Fruit fly (Drosophila melanogaster) whole organism, embryonic: Measurements from ENCODE around the gene CG18281.

Source experiments
- Ada2b ChIP-seq: fragments of 200-800 bp; sonication (Bioruptor generic); IDR thresholded peaks from 2 replicates; pipeline ENCODE4 v1.3.6; 2022; ENCODE audit warnings: missing biosample characterization, missing genetic modification characterization
- CG10267 ChIP-seq: fragments of 200-800 bp; sonication (Bioruptor generic); optimal IDR thresholded peaks from 2 replicates; lab custom pipeline; 2018; ENCODE audit warnings: missing biosample characterization, mild to moderate bottlenecking, missing genetic modification characterization, moderate library complexity
- CG10274 ChIP-seq: fragments of 200-800 bp; sonication (Bioruptor generic); optimal IDR thresholded peaks from 3 replicates; lab custom pipeline; 2017; ENCODE audit warnings: missing biosample characterization, mild to moderate bottlenecking, missing genetic modification characterization
- CG10321 ChIP-seq: fragments of 200-800 bp; sonication (Bioruptor generic); IDR thresholded peaks from 2 replicates; pipeline ENCODE4 v1.3.6; 2022; ENCODE audit warnings: missing biosample characterization, missing genetic modification characterization
- CG11723 ChIP-seq: fragments of 200-800 bp; sonication (Bioruptor generic); optimal IDR thresholded peaks from 2 replicates; lab custom pipeline; 2017; ENCODE audit warnings: missing biosample characterization, mild to moderate bottlenecking, missing genetic modification characterization
- CG12071 ChIP-seq: fragments of 200-800 bp; sonication (Bioruptor generic); optimal IDR thresholded peaks from 3 replicates; lab custom pipeline; 2018; ENCODE audit warnings: missing biosample characterization, mild to moderate bottlenecking, missing genetic modification characterization
- CG13775 ChIP-seq: fragments of 200-800 bp; sonication (Bioruptor generic); optimal IDR thresholded peaks from 3 replicates; lab custom pipeline; 2017; ENCODE audit warnings: missing biosample characterization, mild to moderate bottlenecking, missing genetic modification characterization
- CG14441 ChIP-seq: fragments of 200-800 bp; sonication (Bioruptor generic); IDR thresholded peaks from 2 replicates; pipeline ENCODE4 v1.3.6; 2022; ENCODE audit warnings: missing biosample characterization, missing genetic modification characterization
- CG14860 ChIP-seq: fragments of 200-800 bp; sonication (Bioruptor generic); IDR thresholded peaks from 3 replicates; pipeline ENCODE4 v1.3.6; 2022; ENCODE audit warnings: missing biosample characterization, missing genetic modification characterization; ENCODE audit not compliant: partially characterized antibody
- CG17361 ChIP-seq: fragments of 200-800 bp; sonication (Bioruptor generic); IDR thresholded peaks from 3 replicates; pipeline ENCODE4 v1.3.6; 2022; ENCODE audit warnings: missing biosample characterization, missing genetic modification characterization
- CG17802 ChIP-seq: fragments of 200-800 bp; sonication (Bioruptor generic); optimal IDR thresholded peaks from 2 replicates; lab custom pipeline; 2018; ENCODE audit warnings: missing biosample characterization, mild to moderate bottlenecking, missing genetic modification characterization, moderate library complexity
- CG1792 ChIP-seq: fragments of 200-800 bp; sonication (Bioruptor generic); optimal IDR thresholded peaks from 2 replicates; lab custom pipeline; 2016; ENCODE audit warnings: missing biosample characterization, missing genetic modification characterization
- CG18599 ChIP-seq: fragments of 200-800 bp; sonication (Bioruptor generic); optimal IDR thresholded peaks from 3 replicates; lab custom pipeline; 2017; ENCODE audit warnings: missing biosample characterization, missing genetic modification characterization, mild to moderate bottlenecking, moderate library complexity, missing genetic modification reagents
- CG2116 ChIP-seq: fragments of 200-800 bp; sonication (Bioruptor generic); optimal IDR thresholded peaks from 3 replicates; lab custom pipeline; 2018; ENCODE audit warnings: missing biosample characterization, mild to moderate bottlenecking, missing genetic modification characterization
- CG32772 ChIP-seq: fragments of 200-800 bp; sonication (Bioruptor generic); IDR thresholded peaks from 2 replicates; pipeline ENCODE4 v1.3.6; 2022; ENCODE audit warnings: missing biosample characterization, missing genetic modification characterization
- CG42726 ChIP-seq: fragments of 200-800 bp; sonication (Bioruptor generic); IDR thresholded peaks from 2 replicates; pipeline ENCODE4 v1.3.6; 2022; ENCODE audit warnings: missing biosample characterization, missing genetic modification characterization; ENCODE audit not compliant: partially characterized antibody
- CG43689 ChIP-seq: fragments of 200-800 bp; sonication (Bioruptor generic); IDR thresholded peaks from 2 replicates; pipeline ENCODE4 v1.3.6; 2022; ENCODE audit warnings: missing biosample characterization, missing genetic modification characterization
- CG4424 ChIP-seq: fragments of 200-800 bp; sonication (Bioruptor generic); optimal IDR thresholded peaks from 3 replicates; lab custom pipeline; 2016; ENCODE audit warnings: missing biosample characterization, missing genetic modification characterization
- CG4854 ChIP-seq: fragments of 200-800 bp; sonication (Bioruptor generic); optimal IDR thresholded peaks from 2 replicates; lab custom pipeline; 2016; ENCODE audit warnings: missing biosample characterization, missing genetic modification characterization, inconsistent platforms
- CG7556 ChIP-seq: fragments of 200-800 bp; sonication (Bioruptor generic); optimal IDR thresholded peaks from 2 replicates; lab custom pipeline; 2017; ENCODE audit warnings: missing biosample characterization, mild to moderate bottlenecking, missing genetic modification characterization
- CG8388 ChIP-seq: fragments of 200-800 bp; sonication (Bioruptor generic); optimal IDR thresholded peaks from 2 replicates; lab custom pipeline; 2019; ENCODE audit warnings: missing biosample characterization, mild to moderate bottlenecking, missing genetic modification characterization, moderate library complexity
- CG8765 ChIP-seq: fragments of 200-800 bp; sonication (Bioruptor generic); IDR thresholded peaks from 2 replicates; pipeline ENCODE4 v1.3.6; 2022; ENCODE audit warnings: missing biosample characterization, missing genetic modification characterization
- CG9727 ChIP-seq: fragments of 200-800 bp; sonication (Bioruptor generic); optimal IDR thresholded peaks from 3 replicates; lab custom pipeline; 2017; ENCODE audit warnings: missing biosample characterization, mild to moderate bottlenecking, missing genetic modification characterization
- Dek ChIP-seq: fragments of 200-800 bp; sonication (Bioruptor generic); optimal IDR thresholded peaks from 3 replicates; lab custom pipeline; 2019; ENCODE audit warnings: missing biosample characterization, mild to moderate bottlenecking, missing genetic modification characterization, moderate library complexity
- Doc2 ChIP-seq: fragments of 200-800 bp; sonication (Bioruptor generic); IDR thresholded peaks from 2 replicates; pipeline ENCODE4 v1.3.6; 2022; ENCODE audit warnings: missing biosample characterization, missing genetic modification characterization
- Fer2 ChIP-seq: fragments of 200-800 bp; sonication (Bioruptor generic); optimal IDR thresholded peaks from 2 replicates; lab custom pipeline; 2018; ENCODE audit warnings: missing biosample characterization, mild to moderate bottlenecking, missing genetic modification characterization, moderate library complexity
- Hey ChIP-seq: fragments of 200-800 bp; sonication (Bioruptor generic); optimal IDR thresholded peaks from 3 replicates; lab custom pipeline; 2018; ENCODE audit warnings: missing biosample characterization, mild to moderate bottlenecking, missing genetic modification characterization
- MBD-R2 ChIP-seq: fragments of 200-800 bp; sonication (Bioruptor generic); IDR thresholded peaks from 2 replicates; pipeline ENCODE4 v1.3.6; 2022; ENCODE audit warnings: missing biosample characterization, missing genetic modification characterization
- Nf-YA ChIP-seq: fragments of 200-800 bp; sonication (Bioruptor generic); IDR thresholded peaks from 2 replicates; pipeline ENCODE4 v1.3.6; 2022; ENCODE audit warnings: missing biosample characterization, missing genetic modification characterization
- Ptx1 ChIP-seq: fragments of 200-800 bp; sonication (Bioruptor generic); IDR thresholded peaks from 2 replicates; pipeline ENCODE4 v1.3.6; 2022; ENCODE audit warnings: missing biosample characterization, missing genetic modification characterization
- Side ChIP-seq: fragments of 200-800 bp; sonication (Bioruptor generic); optimal IDR thresholded peaks from 2 replicates; lab custom pipeline; 2016; ENCODE audit warnings: missing biosample characterization, missing genetic modification characterization
- Sox102F ChIP-seq: fragments of 200-800 bp; sonication (Bioruptor generic); optimal IDR thresholded peaks from 2 replicates; lab custom pipeline; 2018; ENCODE audit warnings: missing biosample characterization, mild to moderate bottlenecking, missing genetic modification characterization, moderate library complexity
- Usf ChIP-seq: fragments of 200-800 bp; sonication (Bioruptor generic); optimal IDR thresholded peaks from 2 replicates; lab custom pipeline; 2017; ENCODE audit warnings: missing genotype, missing biosample characterization, missing genetic modification characterization
- chm ChIP-seq: fragments of 200-800 bp; sonication (Bioruptor generic); IDR thresholded peaks from 2 replicates; pipeline ENCODE4 v1.3.6; 2022; ENCODE audit warnings: missing biosample characterization, missing genetic modification characterization
- crol ChIP-seq: fragments of 200-800 bp; sonication (Bioruptor generic); IDR thresholded peaks from 2 replicates; pipeline ENCODE4 v1.3.6; 2022; ENCODE audit warnings: missing biosample characterization, missing genetic modification characterization
- dmrt99B ChIP-seq: fragments of 200-800 bp; sonication (Bioruptor generic); optimal IDR thresholded peaks from 2 replicates; lab custom pipeline; 2018; ENCODE audit warnings: missing biosample characterization, mild to moderate bottlenecking, missing genetic modification characterization, moderate library complexity
- ewg ChIP-seq: fragments of 200-800 bp; sonication (Bioruptor generic); optimal IDR thresholded peaks from 3 replicates; lab custom pipeline; 2017; ENCODE audit warnings: mild to moderate bottlenecking, missing biosample characterization, missing genetic modification reagents, missing genetic modification characterization
- grn ChIP-seq: fragments of 200-800 bp; sonication (Bioruptor generic); optimal IDR thresholded peaks from 3 replicates; lab custom pipeline; 2017; ENCODE audit warnings: missing biosample characterization, missing genetic modification characterization
- knrl ChIP-seq: fragments of 200-800 bp; sonication (Bioruptor generic); IDR thresholded peaks from 3 replicates; pipeline ENCODE4 v1.3.6; 2022; ENCODE audit warnings: missing biosample characterization, missing genetic modification characterization; ENCODE audit not compliant: partially characterized antibody
- p53 ChIP-seq: fragments of 200-800 bp; sonication (Bioruptor generic); optimal IDR thresholded peaks from 2 replicates; lab custom pipeline; 2016; ENCODE audit warnings: missing biosample characterization, missing genetic modification characterization
- pfk ChIP-seq: fragments of 200-800 bp; sonication (Bioruptor generic); optimal IDR thresholded peaks from 2 replicates; lab custom pipeline; 2018; ENCODE audit warnings: missing biosample characterization, mild to moderate bottlenecking, missing genetic modification characterization, moderate library complexity
- prd ChIP-seq, 3 experiments: fragments of >200 bp in 2 of 3; fragments of 200-800 bp in 1 of 3; sonication (Bioruptor generic) in 1 of 3; optimal IDR thresholded peaks in 2 of 3; IDR thresholded peaks in 1 of 3; 2 replicates in 2 of 3; 3 replicates in 1 of 3; pipeline versions ENCODE4 v1.3.6 to Lab custom; 2017 to 2022; ENCODE audit warnings: missing biosample characterization in 1 of 3, missing genetic modification characterization in 1 of 3
- pros ChIP-seq: fragments of 200-800 bp; sonication (Bioruptor generic); optimal IDR thresholded peaks from 3 replicates; lab custom pipeline; 2019; ENCODE audit warnings: missing biosample characterization, mild to moderate bottlenecking, missing genetic modification characterization, moderate library complexity
- salm ChIP-seq: fragments of 200-800 bp; sonication (Bioruptor generic); optimal IDR thresholded peaks from 2 replicates; lab custom pipeline; 2018; ENCODE audit warnings: missing biosample characterization, mild to moderate bottlenecking, missing genetic modification characterization
- sna ChIP-seq: fragments of 200-800 bp; sonication (Bioruptor generic); IDR thresholded peaks from 2 replicates; pipeline ENCODE4 v1.3.6; 2022; ENCODE audit warnings: missing biosample characterization, missing genetic modification characterization; ENCODE audit not compliant: partially characterized antibody
- tap ChIP-seq: fragments of 200-800 bp; optimal IDR thresholded peaks from 3 replicates; lab custom pipeline; 2019; ENCODE audit warnings: missing biosample characterization, mild to moderate bottlenecking, missing genetic modification characterization, moderate library complexity
- tin ChIP-seq: fragments of 200-800 bp; sonication (Bioruptor generic); optimal IDR thresholded peaks from 3 replicates; lab custom pipeline; 2016; ENCODE audit warnings: missing biosample characterization, missing genetic modification characterization
- zen ChIP-seq: fragments of 200-800 bp; sonication (Bioruptor generic); optimal IDR thresholded peaks from 3 replicates; lab custom pipeline; 2018; ENCODE audit warnings: missing biosample characterization, mild to moderate bottlenecking, missing genetic modification characterization, moderate library complexity

Gene CG18281

DNA sequence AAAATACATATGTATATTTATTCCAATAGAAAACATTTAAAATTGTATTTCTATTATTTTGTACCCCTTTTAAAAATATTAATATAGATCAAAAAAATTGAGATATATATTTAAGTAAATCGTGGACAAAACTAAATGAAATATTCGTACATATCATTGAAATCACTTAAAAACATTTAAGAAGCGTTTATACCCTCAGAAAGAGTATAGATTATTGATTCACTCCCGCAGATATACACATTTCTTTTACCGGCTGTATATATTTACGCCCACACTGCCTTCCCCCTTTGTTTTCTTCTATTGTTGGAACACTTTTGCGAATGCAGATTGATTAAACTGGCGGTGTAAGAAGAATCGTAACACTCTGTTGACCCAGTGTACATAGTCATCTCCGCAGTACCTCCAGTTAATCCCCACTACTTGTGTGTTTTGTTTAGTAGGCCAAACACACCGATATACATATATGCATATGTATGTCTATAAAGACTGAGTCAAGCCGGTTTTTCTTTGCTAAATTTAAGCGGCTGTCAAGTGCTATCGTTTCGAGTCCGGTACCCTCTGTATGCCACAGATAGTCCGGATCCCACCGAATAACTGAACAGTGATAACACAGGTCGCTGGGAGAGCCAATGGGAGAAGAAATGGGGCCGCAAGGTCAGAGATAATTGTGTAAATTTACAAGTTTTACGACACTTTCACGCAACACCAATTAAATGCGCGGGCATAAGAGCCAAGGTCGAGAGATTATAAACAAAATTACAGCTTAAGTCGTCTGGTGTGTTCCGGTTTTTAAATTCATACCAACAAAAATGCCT, 27.9 kb upstream of the CG18281 start (continued):
- peak; percentile 61 for TF ChIP-seq Hey (tag; lab: Kevin White, UChicago)
- no peak for TF ChIP-seq Usf (GFP tag; lab: Kevin White, UChicago)
- TF ChIP-seq tin (GFP tag; lab: Kevin White, UChicago): no peak
- no peak for TF ChIP-seq CG17802 (tag; lab: Kevin White, UChicago)
- no peak for TF ChIP-seq dmrt99B (tag; lab: Kevin White, UChicago)
- TF ChIP-seq CG42726 (GFP tag; lab: Robert Waterston, UW): no peak
- no peak for TF ChIP-seq MBD-R2
- TF ChIP-seq chm: 0 out of 2 replicates have a peak, but pooled peaks have one; percentile 32
- peak; percentile 48 for TF ChIP-seq CG4854
- no peak for TF ChIP-seq CG8388 (GFP tag; lab: Kevin White, UChicago)
- 0 out of 2 replicates have a peak, but pooled peaks have one; percentile 14 for TF ChIP-seq CG10321 (GFP tag; lab: Robert Waterston, UW)
- TF ChIP-seq crol: peak; percentile 7; the same call in 1 of the 2 replicates
- peak; percentile 87 for TF ChIP-seq CG12071
- peak; percentile 62 for TF ChIP-seq CG9727
- TF ChIP-seq p53: peak; percentile 50
- TF ChIP-seq CG10274 (GFP tag; lab: Kevin White, UChicago): no peak
- TF ChIP-seq pfk (GFP tag; lab: Kevin White, UChicago): peak; percentile 19
- TF ChIP-seq grn (GFP tag; lab: Kevin White, UChicago): no peak
- TF ChIP-seq CG8765 (GFP tag; lab: Robert Waterston, UW): no peak
- peak; percentile 44 for TF ChIP-seq CG11723
- TF ChIP-seq Side (GFP tag; lab: Kevin White, UChicago): peak; percentile 61
- peak; percentile 7 for TF ChIP-seq CG4424 (GFP tag; lab: Kevin White, UChicago)
- no peak for TF ChIP-seq knrl (GFP tag; lab: Robert Waterston, UW)
- TF ChIP-seq Ada2b: no peak
- TF ChIP-seq CG43689 (GFP tag; lab: Robert Waterston, UW): no peak
- peak; percentile 12 for TF ChIP-seq tap
- TF ChIP-seq CG14441 (GFP tag; lab: Robert Waterston, UW): no peak
- TF ChIP-seq CG17361 (GFP tag; lab: Robert Waterston, UW): peak; percentile 77
- TF ChIP-seq Nf-YA (GFP tag; lab: Robert Waterston, UW): no peak
- no peak for TF ChIP-seq CG32772 (GFP tag; lab: Robert Waterston, UW)
- TF ChIP-seq pros: no peak
- TF ChIP-seq zen (tag; lab: Kevin White, UChicago): peak; percentile 25
- TF ChIP-seq CG2116 (GFP tag; lab: Kevin White, UChicago): peak; percentile 54
- TF ChIP-seq CG1792: peak; percentile 87
- no peak for TF ChIP-seq Dek (tag; lab: Kevin White, UChicago)
- TF ChIP-seq CG7556 (GFP tag; lab: Kevin White, UChicago): peak; percentile 44
- peak; percentile 35; the same call in 1 of the 2 replicates for TF ChIP-seq Ptx1 (GFP tag; lab: Robert Waterston, UW)
- no peak for TF ChIP-seq Doc2 (GFP tag; lab: Robert Waterston, UW)
- no peak for TF ChIP-seq CG14860 (GFP tag; lab: Robert Waterston, UW)
- no peak for TF ChIP-seq sna (GFP tag; lab: Robert Waterston, UW)
- no peak for TF ChIP-seq CG10267 (tag; lab: Kevin White, UChicago)
- peak; percentile 32 for TF ChIP-seq ewg (GFP tag; lab: Kevin White, UChicago)
- peak; percentile 79 for TF ChIP-seq CG18599 (GFP tag; lab: Kevin White, UChicago)
- no peak for TF ChIP-seq prd (optimal IDR thresholded peaks at IDR 0.05; lab: Kevin White, UChicago)
- no peak for TF ChIP-seq prd (GFP tag; IDR thresholded peaks at IDR 0.05; lab: Robert Waterston, UW)
- no peak for TF ChIP-seq Fer2
- no peak for TF ChIP-seq salm
- TF ChIP-seq CG13775 (GFP tag; lab: Kevin White, UChicago): no peak
- peak; percentile 57 for TF ChIP-seq Sox102F (GFP tag; lab: Kevin White, UChicago)
